Fruit fly (Drosophila melanogaster) Kc167 (cell line): ENCODE data around the gene Ctr1B.

Source experiments
- Myc ChIP-seq: fragments of >200 bp; optimal IDR thresholded peaks from 2 replicates; lab custom pipeline; 2017; ENCODE audit warnings: missing external identifiers
- Sin3A ChIP-seq: fragments of >200 bp; optimal IDR thresholded peaks from 2 replicates; lab custom pipeline; 2018; ENCODE audit warnings: missing external identifiers
- h ChIP-seq: fragments of >200 bp; optimal IDR thresholded peaks from 3 replicates; lab custom pipeline; 2018; ENCODE audit warnings: missing external identifiers
- insv ChIP-seq: fragments of >200 bp; optimal IDR thresholded peaks from 3 replicates; lab custom pipeline; 2018; ENCODE audit warnings: missing external identifiers
- psq ChIP-seq: fragments of >200 bp; optimal IDR thresholded peaks from 2 replicates; lab custom pipeline; 2017; ENCODE audit warnings: missing external identifiers

DNA sequence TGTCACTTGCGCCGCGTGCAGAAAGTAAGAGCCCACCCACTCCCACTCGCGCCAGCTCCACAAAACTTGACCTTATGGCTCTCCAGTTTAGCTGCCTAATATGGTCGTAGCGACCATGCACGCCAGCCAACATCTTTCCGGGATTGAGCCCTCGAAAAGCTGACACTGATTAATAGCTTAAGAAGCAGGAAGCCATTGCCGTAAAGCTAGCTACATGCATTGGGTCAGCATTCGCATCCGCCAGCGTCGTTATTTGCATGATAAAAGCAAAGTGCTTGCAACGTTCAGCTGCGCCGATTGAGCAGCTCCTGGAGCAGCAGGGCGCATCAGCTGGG is 10.5 kb upstream of the Ctr1B start:
- no peak for TF ChIP-seq Sin3A (lab: Kevin White, UChicago)
- no peak for TF ChIP-seq psq (lab: Kevin White, UChicago)
- TF ChIP-seq h (lab: Kevin White, UChicago), result no peak
- TF ChIP-seq Myc (lab: Kevin White, UChicago), result no peak
- TF ChIP-seq insv (lab: Kevin White, UChicago), result no peak
